1 worm cellular context compared by ENCODE assay signal in genomic region chrX:12913398-12914071, ce11.
A peak's percentile ranks its signal among the peaks of the same experiment; 100 is the strongest.
TF ChIP-seq lines count a peak whose summit lies in the region.

No protein-coding gene starts in this region.

TF ChIP-seq in whole organism, L3 larva, 47 proteins besides CTCF, POLR2A, EP300 and RAD21 (continued from another document):
- TF ChIP-seq ceh-16 (tag; optimal IDR thresholded peaks at IDR 0.05; lab: Kevin White, UChicago) = no peak
- peak; percentile 61 for TF ChIP-seq ama-1 (optimal IDR thresholded peaks at IDR 0.05; lab: Kevin White, UChicago)
- TF ChIP-seq lin-15B (tag; optimal IDR thresholded peaks at IDR 0.05; lab: Kevin White, UChicago) = no peak
